Worm (Caenorhabditis elegans) whole organism, mixed stage, embryonic: ENCODE results near the gene F46B6.6.

Source experiments
- elt-1 ChIP-seq: sonication (generic microtip); optimal IDR thresholded peaks from 2 replicates; lab custom pipeline; 2017; ENCODE audit warnings: missing genetic modification characterization, mild to moderate bottlenecking, missing compliant biosample characterization, antibody characterized with exemption, moderate library complexity, borderline replicate concordance; ENCODE audit not compliant: insufficient read depth
- lin-13 ChIP-seq: fragments of 150-350 bp; optimal IDR thresholded peaks from 2 replicates; lab custom pipeline; 2014; ENCODE audit warnings: missing biosample characterization, missing genetic modification characterization
- lsy-2 ChIP-seq: fragments of 150-350 bp; optimal IDR thresholded peaks from 2 replicates; lab custom pipeline; 2014; ENCODE audit warnings: missing biosample characterization, missing genetic modification characterization
- snpc-4 ChIP-seq: fragments of 150-350 bp; optimal IDR thresholded peaks from 2 replicates; lab custom pipeline; 2014; ENCODE audit warnings: missing biosample characterization, missing genetic modification characterization

DNA sequence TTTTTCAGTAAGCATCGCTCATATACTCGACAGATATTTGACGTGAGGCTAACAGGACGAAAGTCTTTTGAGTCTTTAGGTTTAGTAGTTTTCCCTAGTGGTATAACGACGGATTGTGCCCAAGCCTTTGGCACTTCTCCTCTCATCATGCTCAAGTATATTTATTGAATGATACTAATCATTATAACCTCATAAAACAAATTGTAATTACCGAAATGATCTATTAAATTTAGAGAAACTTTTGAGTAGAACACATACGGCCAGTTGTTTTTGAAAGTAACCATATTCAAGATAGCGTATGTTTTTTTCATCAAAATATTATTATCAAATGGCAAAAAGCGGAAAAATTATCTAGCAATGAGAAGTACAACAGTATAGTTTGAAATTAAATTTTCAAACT lies 15.4 kb downstream of the F46B6.6 start:
- no peak for TF ChIP-seq snpc-4
- no peak for TF ChIP-seq lsy-2 (tag; lab: Kevin White, UChicago)
- no peak for TF ChIP-seq lin-13 (tag; lab: Kevin White, UChicago)
- no peak for TF ChIP-seq elt-1 (tag; lab: Kevin White, UChicago)
